Fruit fly (Drosophila melanogaster) whole organism, embryonic: ENCODE measurements around the gene Mis12.

Experiments used
- CG11093 ChIP-seq: fragments of 200-800 bp; sonication (Bioruptor generic); IDR thresholded peaks from 3 replicates; pipeline ENCODE4 v1.3.6; 2022; ENCODE audit warnings: missing biosample characterization, missing genetic modification characterization
- CG11456 ChIP-seq: fragments of 200-800 bp; sonication (Bioruptor generic); IDR thresholded peaks from 3 replicates; pipeline ENCODE4 v1.3.6; 2022; ENCODE audit warnings: missing biosample characterization, missing genetic modification characterization
- CG13296 ChIP-seq: fragments of 200-800 bp; sonication (Bioruptor generic); optimal IDR thresholded peaks from 3 replicates; lab custom pipeline; 2018; ENCODE audit warnings: missing biosample characterization, mild to moderate bottlenecking, missing genetic modification characterization
- CG14667 ChIP-seq: fragments of 200-800 bp; sonication (Bioruptor generic); IDR thresholded peaks from 2 replicates; pipeline ENCODE4 v1.3.6; 2022; ENCODE audit warnings: missing biosample characterization, missing genetic modification characterization
- CG15269 ChIP-seq: fragments of 200-800 bp; sonication (Bioruptor generic); optimal IDR thresholded peaks from 2 replicates; lab custom pipeline; 2018; ENCODE audit warnings: missing biosample characterization, mild to moderate bottlenecking, missing genetic modification characterization, moderate library complexity
- CG18764 ChIP-seq: fragments of 200-800 bp; sonication (Bioruptor generic); optimal IDR thresholded peaks from 3 replicates; lab custom pipeline; 2016; ENCODE audit warnings: missing biosample characterization, missing genetic modification characterization
- CG2889 ChIP-seq: fragments of 200-800 bp; sonication (Bioruptor generic); IDR thresholded peaks from 3 replicates; pipeline ENCODE4 v1.3.6; 2022; ENCODE audit warnings: missing biosample characterization, missing genetic modification characterization
- CG32532 ChIP-seq: fragments of 200-800 bp; sonication (Bioruptor generic); IDR thresholded peaks from 2 replicates; pipeline ENCODE4 v1.3.6; 2022; ENCODE audit warnings: missing biosample characterization, missing genetic modification characterization
- CG32767 ChIP-seq: fragments of 200-800 bp; sonication (Bioruptor generic); IDR thresholded peaks from 2 replicates; pipeline ENCODE4 v1.3.6; 2022; ENCODE audit warnings: missing biosample characterization, missing genetic modification characterization
- CG4404 ChIP-seq: fragments of 200-800 bp; sonication (Bioruptor generic); IDR thresholded peaks from 2 replicates; pipeline ENCODE4 v1.3.6; 2022; ENCODE audit warnings: missing biosample characterization, missing genetic modification characterization
- CG4730 ChIP-seq: fragments of 200-800 bp; sonication (Bioruptor generic); IDR thresholded peaks from 2 replicates; pipeline ENCODE4 v1.3.6; 2022; ENCODE audit warnings: missing biosample characterization, missing genetic modification characterization
- CG4820 ChIP-seq: fragments of 200-800 bp; sonication (Bioruptor generic); optimal IDR thresholded peaks from 3 replicates; lab custom pipeline; 2016; ENCODE audit warnings: missing biosample characterization, missing genetic modification characterization
- CG6254 ChIP-seq: fragments of 200-800 bp; sonication (Bioruptor generic); optimal IDR thresholded peaks from 3 replicates; lab custom pipeline; 2017; ENCODE audit warnings: mild to moderate bottlenecking, missing biosample characterization, missing genetic modification reagents, missing genetic modification characterization
- CG6854 ChIP-seq: fragments of 200-800 bp; sonication (Bioruptor generic); optimal IDR thresholded peaks from 3 replicates; lab custom pipeline; 2017; ENCODE audit warnings: missing biosample characterization, mild to moderate bottlenecking, missing genetic modification characterization
- CG7556 ChIP-seq: fragments of 200-800 bp; sonication (Bioruptor generic); optimal IDR thresholded peaks from 2 replicates; lab custom pipeline; 2017; ENCODE audit warnings: missing biosample characterization, mild to moderate bottlenecking, missing genetic modification characterization
- CG7963 ChIP-seq: fragments of 200-800 bp; sonication (Bioruptor generic); IDR thresholded peaks from 3 replicates; pipeline ENCODE4 v1.3.6; 2022; ENCODE audit warnings: missing biosample characterization, missing genetic modification characterization; ENCODE audit not compliant: partially characterized antibody
- CG8765 ChIP-seq: fragments of 200-800 bp; sonication (Bioruptor generic); IDR thresholded peaks from 2 replicates; pipeline ENCODE4 v1.3.6; 2022; ENCODE audit warnings: missing biosample characterization, missing genetic modification characterization
- CG9727 ChIP-seq: fragments of 200-800 bp; sonication (Bioruptor generic); optimal IDR thresholded peaks from 3 replicates; lab custom pipeline; 2017; ENCODE audit warnings: missing biosample characterization, mild to moderate bottlenecking, missing genetic modification characterization
- CTCF ChIP-seq: fragments of 200-800 bp; sonication (Bioruptor generic); optimal IDR thresholded peaks from 2 replicates; lab custom pipeline; 2017; ENCODE audit warnings: missing biosample characterization, mild to moderate bottlenecking, missing genetic modification characterization, moderate library complexity
- Deaf1 ChIP-seq: fragments of 200-800 bp; optimal IDR thresholded peaks from 3 replicates; lab custom pipeline; 2019; ENCODE audit warnings: missing biosample characterization, mild to moderate bottlenecking, missing genetic modification characterization, moderate library complexity
- Dll ChIP-seq: fragments of 200-800 bp; sonication (Bioruptor generic); IDR thresholded peaks from 4 replicates; pipeline ENCODE4 v1.3.6; 2022; ENCODE audit warnings: missing biosample characterization, missing genetic modification characterization; ENCODE audit not compliant: partially characterized antibody
- Drgx ChIP-seq: fragments of 200-800 bp; sonication (Bioruptor generic); IDR thresholded peaks from 2 replicates; pipeline ENCODE4 v1.3.6; 2022; ENCODE audit warnings: missing biosample characterization, missing genetic modification characterization
- Hand ChIP-seq: fragments of 200-800 bp; sonication (Bioruptor generic); optimal IDR thresholded peaks from 2 replicates; lab custom pipeline; 2017; ENCODE audit warnings: mild to moderate bottlenecking, missing biosample characterization, missing genetic modification reagents, missing genetic modification characterization
- Lhr ChIP-seq: fragments of 200-800 bp; sonication (Bioruptor generic); optimal IDR thresholded peaks from 3 replicates; lab custom pipeline; 2017; ENCODE audit warnings: mild to moderate bottlenecking, missing biosample characterization, missing genetic modification reagents, missing genetic modification characterization
- Mrtf ChIP-seq: fragments of 200-800 bp; sonication (Bioruptor generic); IDR thresholded peaks from 3 replicates; pipeline ENCODE4 v1.3.6; 2022; ENCODE audit warnings: missing biosample characterization, missing genetic modification characterization
- Nf-YB ChIP-seq: fragments of 200-800 bp; sonication (Bioruptor generic); optimal IDR thresholded peaks from 3 replicates; lab custom pipeline; 2019; ENCODE audit warnings: missing biosample characterization, mild to moderate bottlenecking, missing genetic modification characterization, moderate library complexity
- Nf-YC ChIP-seq: fragments of 200-800 bp; optimal IDR thresholded peaks from 3 replicates; lab custom pipeline; 2019; ENCODE audit warnings: missing biosample characterization, mild to moderate bottlenecking, missing genetic modification characterization, moderate library complexity
- Optix ChIP-seq: fragments of 200-800 bp; sonication (Bioruptor generic); IDR thresholded peaks from 3 replicates; pipeline ENCODE4 v1.3.6; 2022; ENCODE audit warnings: missing biosample characterization, missing genetic modification characterization
- Scr ChIP-seq: fragments of 200-800 bp; sonication (Bioruptor generic); IDR thresholded peaks from 2 replicates; pipeline ENCODE4 v1.3.6; 2022; ENCODE audit warnings: missing biosample characterization, missing genetic modification characterization; ENCODE audit not compliant: partially characterized antibody
- TFAM ChIP-seq: fragments of 200-800 bp; sonication (Bioruptor generic); optimal IDR thresholded peaks from 2 replicates; lab custom pipeline; 2017; ENCODE audit warnings: missing biosample characterization, missing genetic modification characterization, inconsistent platforms
- Taf1 ChIP-seq: fragments of 200-800 bp; sonication (Bioruptor generic); IDR thresholded peaks from 2 replicates; pipeline ENCODE4 v1.3.6; 2022; ENCODE audit warnings: missing biosample characterization, missing genetic modification characterization
- Xrp1 ChIP-seq: fragments of 200-800 bp; sonication (Bioruptor generic); IDR thresholded peaks from 2 replicates; pipeline ENCODE4 v1.3.6; 2022; ENCODE audit warnings: missing biosample characterization, missing genetic modification characterization
- bbx ChIP-seq: fragments of 200-800 bp; sonication (Bioruptor generic); IDR thresholded peaks from 2 replicates; pipeline ENCODE4 v1.3.6; 2022; ENCODE audit warnings: missing biosample characterization, missing genetic modification characterization; ENCODE audit not compliant: partially characterized antibody
- bsh ChIP-seq, 2 experiments: fragments of 200-800 bp; sonication (Bioruptor generic); optimal IDR thresholded peaks; 2 replicates each; lab custom pipeline; 2017 to 2018; ENCODE audit warnings: mild to moderate bottlenecking in 2 of 2, missing biosample characterization in 2 of 2, missing genetic modification characterization in 2 of 2, moderate library complexity in 1 of 2
- chinmo ChIP-seq: fragments of 200-800 bp; sonication (Bioruptor generic); IDR thresholded peaks from 4 replicates; pipeline ENCODE4 v1.3.6; 2022; ENCODE audit warnings: missing biosample characterization, missing genetic modification characterization; ENCODE audit not compliant: partially characterized antibody
- crc ChIP-seq: fragments of 200-800 bp; sonication (Bioruptor generic); optimal IDR thresholded peaks from 2 replicates; lab custom pipeline; 2016; ENCODE audit warnings: missing biosample characterization, missing genetic modification characterization
- dan ChIP-seq: fragments of 200-800 bp; sonication (Bioruptor generic); IDR thresholded peaks from 2 replicates; pipeline ENCODE4 v1.3.6; 2022; ENCODE audit warnings: missing biosample characterization, missing genetic modification characterization
- dimm ChIP-seq: fragments of 200-800 bp; sonication (Bioruptor generic); IDR thresholded peaks from 2 replicates; pipeline ENCODE4 v1.3.6; 2022; ENCODE audit warnings: missing biosample characterization, missing genetic modification characterization
- dpn ChIP-seq, 2 experiments: fragments of 200-800 bp; sonication (Bioruptor generic); optimal IDR thresholded peaks; 3 replicates each; lab custom pipeline; 2016; ENCODE audit warnings: missing biosample characterization in 2 of 2, missing genetic modification characterization in 2 of 2
- en ChIP-seq: fragments of 200-800 bp; sonication (Bioruptor generic); optimal IDR thresholded peaks from 2 replicates; lab custom pipeline; 2016; ENCODE audit warnings: missing biosample characterization, missing genetic modification characterization
- gcm2 ChIP-seq: fragments of 200-800 bp; sonication (Bioruptor generic); optimal IDR thresholded peaks from 2 replicates; lab custom pipeline; 2016; ENCODE audit warnings: missing biosample characterization, missing genetic modification characterization
- hbn ChIP-seq: fragments of 200-800 bp; sonication (Bioruptor generic); IDR thresholded peaks from 2 replicates; pipeline ENCODE4 v1.3.6; 2022; ENCODE audit warnings: missing biosample characterization, missing genetic modification characterization; ENCODE audit not compliant: partially characterized antibody
- lilli ChIP-seq: fragments of 200-800 bp; sonication (Bioruptor generic); optimal IDR thresholded peaks from 3 replicates; lab custom pipeline; 2016; ENCODE audit warnings: missing biosample characterization, missing genetic modification characterization
- pros ChIP-seq: fragments of 200-800 bp; sonication (Bioruptor generic); optimal IDR thresholded peaks from 3 replicates; lab custom pipeline; 2019; ENCODE audit warnings: missing biosample characterization, mild to moderate bottlenecking, missing genetic modification characterization, moderate library complexity
- run ChIP-seq: fragments of 200-800 bp; sonication (Bioruptor generic); optimal IDR thresholded peaks from 3 replicates; lab custom pipeline; 2018; ENCODE audit warnings: missing biosample characterization, mild to moderate bottlenecking, missing genetic modification characterization
- salm ChIP-seq: fragments of 200-800 bp; sonication (Bioruptor generic); optimal IDR thresholded peaks from 2 replicates; lab custom pipeline; 2018; ENCODE audit warnings: missing biosample characterization, mild to moderate bottlenecking, missing genetic modification characterization
- so ChIP-seq: fragments of 200-800 bp; sonication (Bioruptor generic); IDR thresholded peaks from 3 replicates; pipeline ENCODE4 v1.3.6; 2022; ENCODE audit warnings: missing biosample characterization, missing genetic modification characterization
- vnd ChIP-seq: fragments of 200-800 bp; sonication (Bioruptor generic); IDR thresholded peaks from 3 replicates; pipeline ENCODE4 v1.3.6; 2022; ENCODE audit warnings: missing biosample characterization, missing genetic modification characterization; ENCODE audit not compliant: partially characterized antibody

The Mis12 gene

dm6 chr3L:6942103-6942830, 26.6 kb downstream of the Mis12 start (continued):
- TF ChIP-seq hbn (GFP tag; lab: Robert Waterston, UW) (peak; percentile 37; the same call in 1 of the 2 replicates), CTCF (peak; percentile 92), vnd (GFP tag; lab: Robert Waterston, UW) (peak; percentile 46; the same call in 1 of the 3 replicates), Dll (GFP tag; lab: Robert Waterston, UW) (peak; percentile 68; the same call in 3 of the 4 replicates)

dm6 chr3L:6934799-6935318, 34.0 kb downstream of the Mis12 start:
- TF ChIP-seq Lhr = no peak
- TF ChIP-seq CG4404 = no peak
- no peak for TF ChIP-seq bsh (GFP tag; optimal IDR thresholded peaks at IDR 0.05; lab: Kevin White, UChicago)
- TF ChIP-seq CG15269 (tag; lab: Kevin White, UChicago) = no peak
- no peak for TF ChIP-seq CG13296 (GFP tag; lab: Kevin White, UChicago)
- TF ChIP-seq Drgx = peak; percentile 45
- TF ChIP-seq CG4820 (GFP tag; lab: Kevin White, UChicago) = no peak
- TF ChIP-seq pros (GFP tag; lab: Kevin White, UChicago) = no peak
- TF ChIP-seq Xrp1 (GFP tag; lab: Robert Waterston, UW) = no peak
- TF ChIP-seq run (tag; lab: Kevin White, UChicago) = no peak
- TF ChIP-seq so (GFP tag; lab: Robert Waterston, UW) = no peak
- no peak for TF ChIP-seq CG11456
- no peak for TF ChIP-seq gcm2 (GFP tag; lab: Kevin White, UChicago)
- no peak for TF ChIP-seq CG18764 (GFP tag; lab: Kevin White, UChicago)
- TF ChIP-seq Scr (GFP tag; lab: Robert Waterston, UW) = no peak
- TF ChIP-seq CG2889 (GFP tag; lab: Robert Waterston, UW) = 0 out of 3 replicates have a peak, but pooled peaks have one; percentile 24
- TF ChIP-seq dan (GFP tag; lab: Robert Waterston, UW) = no peak
- TF ChIP-seq salm (tag; lab: Kevin White, UChicago) = no peak
- no peak for TF ChIP-seq CG11093 (GFP tag; lab: Robert Waterston, UW)
- no peak for TF ChIP-seq Hand (GFP tag; lab: Kevin White, UChicago)
- TF ChIP-seq bbx = no peak
- TF ChIP-seq lilli (GFP tag; lab: Kevin White, UChicago) = no peak
- TF ChIP-seq Nf-YB = peak; percentile 81
- no peak for TF ChIP-seq CG32532 (GFP tag; lab: Robert Waterston, UW)
- no peak for TF ChIP-seq CG14667
- no peak for TF ChIP-seq TFAM
- no peak for TF ChIP-seq crc (GFP tag; lab: Kevin White, UChicago)
- peak; percentile 89 for TF ChIP-seq Nf-YC (tag; lab: Kevin White, UChicago)
- TF ChIP-seq en = no peak
- no peak for TF ChIP-seq CG4730 (GFP tag; lab: Robert Waterston, UW)
- TF ChIP-seq dimm (GFP tag; lab: Robert Waterston, UW) = no peak
- TF ChIP-seq chinmo (GFP tag; lab: Robert Waterston, UW) = no peak
- TF ChIP-seq CG9727 (GFP tag; lab: Kevin White, UChicago) = no peak
- no peak for TF ChIP-seq Taf1 (GFP tag; lab: Robert Waterston, UW)
- TF ChIP-seq CG8765 (GFP tag; lab: Robert Waterston, UW) = no peak
- no peak for TF ChIP-seq dpn (GFP tag; optimal IDR thresholded peaks at IDR 0.05; lab: Kevin White, UChicago)
- TF ChIP-seq CG7963 (GFP tag; lab: Robert Waterston, UW) = no peak
- TF ChIP-seq CG7556 (GFP tag; lab: Kevin White, UChicago) = no peak
- TF ChIP-seq CG6854 (GFP tag; lab: Kevin White, UChicago) = no peak
- TF ChIP-seq Deaf1 (tag; lab: Kevin White, UChicago) = peak; percentile 82
- TF ChIP-seq Optix = 0 out of 3 replicates have a peak, but pooled peaks have one; percentile 15
- TF ChIP-seq Mrtf (GFP tag; lab: Robert Waterston, UW) = 0 out of 3 replicates have a peak, but pooled peaks have one; percentile 22
- no peak for TF ChIP-seq CG6254 (GFP tag; lab: Kevin White, UChicago)
- no peak for TF ChIP-seq CG32767 (GFP tag; lab: Robert Waterston, UW)
